Worm (Caenorhabditis elegans): ENCODE results near the gene cpz-2.

cpz-2 gene

DNA sequence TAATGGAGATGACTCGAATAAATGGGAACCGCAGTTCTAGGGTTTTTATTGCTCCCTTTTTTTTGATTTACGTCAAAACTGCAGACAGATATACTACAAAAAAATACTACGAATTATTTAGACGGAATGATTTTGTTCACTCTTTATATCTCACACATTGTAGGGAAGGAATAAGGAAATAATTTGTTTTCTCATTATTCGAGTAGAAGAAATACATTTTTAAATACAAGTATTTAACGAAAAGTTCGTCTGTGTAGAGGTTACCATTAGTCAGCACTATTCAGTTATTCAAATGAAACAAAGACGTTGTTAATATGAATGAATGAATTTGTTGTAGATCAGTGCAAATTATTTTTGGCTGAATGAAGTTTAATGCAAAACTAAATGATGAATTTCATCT is 45.8 kb downstream of the cpz-2 start, which contains the start of gene srd-18:
Gene srd-18 (minus strand): TSS at position 101 of the 400 bp plus-strand sequence.
- TF ChIP-seq sox-2 (GFP tag; IDR thresholded peaks at IDR 0.05) (no peak), odd-2 (tag; optimal IDR thresholded peaks at IDR 0.05) (no peak), dmd-4 (tag; optimal IDR thresholded peaks at IDR 0.05; ENCODE audit: borderline replicate concordance) (no peak), unc-55 (GFP tag; optimal IDR thresholded peaks at IDR 0.05) (no peak), ceh-31 (tag; optimal IDR thresholded peaks at IDR 0.05) (no peak), sdc-2 (tag; optimal IDR thresholded peaks at IDR 0.05) (no peak)

DNA sequence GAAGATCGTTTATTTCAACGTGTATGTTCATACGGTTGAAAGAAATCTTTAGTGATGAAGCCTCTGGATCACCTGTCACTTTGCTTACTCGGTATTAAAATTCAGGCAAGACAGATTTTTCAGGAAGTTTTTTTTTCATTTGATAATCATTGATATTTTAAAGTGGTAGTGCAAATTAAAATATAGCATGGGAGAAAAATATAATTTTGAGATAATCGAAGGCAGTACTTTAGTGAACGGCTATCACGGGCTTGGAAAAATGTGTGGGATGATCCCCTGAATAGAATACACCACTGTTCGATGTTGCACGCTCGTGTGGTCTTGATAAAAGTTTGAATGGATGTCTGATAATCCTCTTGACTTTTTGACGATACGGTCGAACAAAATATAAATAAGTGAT is 46.4 kb downstream of the cpz-2 start:
- TF ChIP-seq ceh-34 (tag; optimal IDR thresholded peaks at IDR 0.05) (no peak), nhr-11 (tag; optimal IDR thresholded peaks at IDR 0.05) (no peak), F13H6.1 (tag; optimal IDR thresholded peaks at IDR 0.05) (no peak), odd-2 (tag; optimal IDR thresholded peaks at IDR 0.05) (no peak), K09A11.1 (tag; optimal IDR thresholded peaks at IDR 0.05; ENCODE audit: insufficient read depth) (no peak), pax-1 (tag; optimal IDR thresholded peaks at IDR 0.05) (no peak)

DNA sequence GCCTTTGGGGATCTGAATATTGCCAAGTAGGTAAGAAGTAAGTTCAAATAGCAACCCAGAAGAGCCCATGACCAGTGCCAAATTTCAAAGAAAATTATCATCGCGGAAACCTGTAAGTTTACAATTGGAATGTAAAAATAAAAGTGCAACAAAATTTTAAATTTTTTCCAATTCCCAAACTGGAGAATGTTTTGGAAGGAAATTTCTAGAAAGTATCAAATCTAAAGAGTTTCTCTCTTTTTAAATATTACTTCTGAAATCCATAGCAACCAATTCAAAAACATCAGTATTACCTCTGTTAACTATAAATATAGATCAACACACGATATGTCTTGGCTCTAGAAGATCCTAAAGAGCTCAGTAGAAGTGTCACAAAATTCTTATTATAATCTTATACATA is 47.7 kb downstream of the cpz-2 start, which contains the start of gene srd-19:
Gene srd-19 (minus strand): TSS at position 101 of the 400 bp plus-strand sequence.
- TF ChIP-seq madf-2 (tag; optimal IDR thresholded peaks at IDR 0.05) = no peak
- TF ChIP-seq lim-6 (tag; optimal IDR thresholded peaks at IDR 0.05) = no peak
- no peak for TF ChIP-seq K02D7.2 (tag; optimal IDR thresholded peaks at IDR 0.05)
- TF ChIP-seq nfya-1 (tag; optimal IDR thresholded peaks at IDR 0.05) = no peak

DNA sequence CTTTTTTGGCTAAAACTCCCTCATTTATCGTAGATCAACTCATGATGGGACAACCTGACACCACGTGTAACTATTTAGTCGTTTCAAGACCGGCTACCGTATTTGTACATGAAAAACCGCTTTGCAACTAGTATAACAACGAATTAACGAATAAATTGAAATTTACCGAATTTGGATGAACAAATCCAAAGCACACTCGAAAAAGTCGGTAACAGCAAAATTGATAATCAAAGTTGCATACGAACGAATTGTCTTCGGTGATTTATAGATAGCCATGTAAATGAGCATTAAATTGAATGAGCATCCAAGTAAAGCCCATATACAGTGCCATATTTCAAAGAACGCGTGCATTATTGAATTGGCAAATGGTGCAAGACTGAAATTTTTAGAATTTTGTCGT is 51.4 kb downstream of the cpz-2 start, which contains the start of gene srd-17:
Gene srd-17 (minus strand): TSS at position 351 of the 400 bp plus-strand sequence.
- TF ChIP-seq nhr-232 (tag; optimal IDR thresholded peaks at IDR 0.05) (no peak), sox-2 (GFP tag; IDR thresholded peaks at IDR 0.05) (no peak), eyg-1 (tag; optimal IDR thresholded peaks at IDR 0.05) (no peak), ref-2 (tag; optimal IDR thresholded peaks at IDR 0.05) (no peak), unc-55 (GFP tag; optimal IDR thresholded peaks at IDR 0.05) (no peak), pax-1 (tag; optimal IDR thresholded peaks at IDR 0.05) (no peak), hlh-6 (tag; optimal IDR thresholded peaks at IDR 0.05) (no peak), rnt-1 (tag; optimal IDR thresholded peaks at IDR 0.05) (no peak), ztf-16 (tag; optimal IDR thresholded peaks at IDR 0.05) (no peak), unc-86 (tag; optimal IDR thresholded peaks at IDR 0.05) (no peak), C08G9.2 (tag; optimal IDR thresholded peaks at IDR 0.05) (no peak), ahr-1 (tag; optimal IDR thresholded peaks at IDR 0.05) (no peak), hlh-13 (GFP tag; optimal IDR thresholded peaks at IDR 0.05) (no peak), ceh-48 (tag; optimal IDR thresholded peaks at IDR 0.05) (no peak)

All from whole organism, late embryonic.